Worm (Caenorhabditis elegans) whole organism, early embryonic: ENCODE results near the gene gon-1.
A peak's percentile ranks its signal among the peaks of the same experiment; 100 is the strongest.

Source experiments
- B0310.2 ChIP-seq: sonication (generic microtip); optimal IDR thresholded peaks from 2 replicates; lab custom pipeline; 2016; ENCODE audit warnings: mild to moderate bottlenecking, missing genetic modification characterization, missing compliant biosample characterization
- F13C5.2 ChIP-seq: sonication (generic microtip); optimal IDR thresholded peaks from 2 replicates; lab custom pipeline; 2017; ENCODE audit warnings: mild to moderate bottlenecking, missing genetic modification characterization, inconsistent platforms, missing compliant biosample characterization
- aly-1 ChIP-seq: sonication (generic microtip); optimal IDR thresholded peaks from 2 replicates; lab custom pipeline; 2016; ENCODE audit warnings: missing genetic modification characterization, missing compliant biosample characterization
- ama-1 ChIP-seq: fragments of 150-350 bp; optimal IDR thresholded peaks from 2 replicates; lab custom pipeline; 2014
- ceh-13 ChIP-seq: fragments of 200-800 bp; sonication (Bioruptor generic); optimal IDR thresholded peaks from 2 replicates; lab custom pipeline; 2018; ENCODE audit warnings: mild to moderate bottlenecking, missing genetic modification characterization, missing compliant biosample characterization
- ceh-36 ChIP-seq: sonication (generic microtip); optimal IDR thresholded peaks from 2 replicates; lab custom pipeline; 2016; ENCODE audit warnings: missing genetic modification characterization, inconsistent platforms, missing compliant biosample characterization
- ets-7 ChIP-seq: sonication (generic microtip); optimal IDR thresholded peaks from 2 replicates; lab custom pipeline; 2016; ENCODE audit warnings: missing genotype, missing genetic modification characterization, missing compliant biosample characterization
- flt-1 ChIP-seq: fragments of 200-800 bp; sonication (Bioruptor generic); IDR thresholded peaks from 2 replicates; pipeline ENCODE4 v1.3.6; 2022; ENCODE audit warnings: missing genetic modification characterization, missing compliant biosample characterization
- hmbx-1 ChIP-seq: sonication (generic microtip); optimal IDR thresholded peaks from 2 replicates; lab custom pipeline; 2016; ENCODE audit warnings: mild to moderate bottlenecking, missing genetic modification characterization, missing compliant biosample characterization
- hmg-4 ChIP-seq: fragments of 200-800 bp; sonication (Bioruptor generic); optimal IDR thresholded peaks from 2 replicates; lab custom pipeline; 2018; ENCODE audit warnings: mild to moderate bottlenecking, missing genetic modification characterization, missing compliant biosample characterization
- hnd-1 ChIP-seq: sonication (generic microtip); optimal IDR thresholded peaks from 2 replicates; lab custom pipeline; 2016; ENCODE audit warnings: missing genetic modification characterization, missing compliant biosample characterization
- pes-1 ChIP-seq: fragments of 200-800 bp; sonication (Bioruptor generic); IDR thresholded peaks from 2 replicates; pipeline ENCODE4 v1.3.6; 2022; ENCODE audit warnings: missing genetic modification reagents, missing genetic modification characterization, missing compliant biosample characterization
- scrt-1 ChIP-seq: fragments of 200-800 bp; sonication (Bioruptor generic); IDR thresholded peaks from 2 replicates; pipeline ENCODE4 v1.3.6; 2022; ENCODE audit warnings: missing genetic modification characterization, missing compliant biosample characterization
- sea-1 ChIP-seq: fragments of 200-800 bp; sonication (Bioruptor generic); conservative IDR thresholded peaks from 2 replicates; pipeline ENCODE4 v1.3.6; 2022; ENCODE audit warnings: missing genetic modification characterization, missing compliant biosample characterization
- tbx-11 ChIP-seq: fragments of 200-800 bp; sonication (Bioruptor generic); IDR thresholded peaks from 2 replicates; pipeline ENCODE4 v1.3.6; 2022; ENCODE audit warnings: missing genetic modification characterization, missing compliant biosample characterization
- tbx-37 ChIP-seq: fragments of 200-800 bp; sonication (Bioruptor generic); conservative IDR thresholded peaks from 2 replicates; pipeline ENCODE4 v1.3.6; 2022; ENCODE audit warnings: missing genetic modification reagents, missing genetic modification characterization, missing compliant biosample characterization
- tra-4 ChIP-seq: sonication (generic microtip); optimal IDR thresholded peaks from 2 replicates; lab custom pipeline; 2017; ENCODE audit warnings: missing genetic modification characterization, missing compliant biosample characterization

Gene gon-1

ce11 chrIV:9953333-9953732 lies at the start of gene gon-1:
TSS of gene gon-1 (minus strand) at chrIV:9953433.
- TF ChIP-seq tbx-11 (GFP tag; lab: Robert Waterston, UW), result no peak
- TF ChIP-seq ceh-13 (GFP tag; lab: Kevin White, UChicago), result no peak
- no peak for TF ChIP-seq F13C5.2
- TF ChIP-seq ceh-36 (tag; lab: Kevin White, UChicago), result no peak
- TF ChIP-seq ets-7 (tag; lab: Kevin White, UChicago), result no peak
- TF ChIP-seq scrt-1 (GFP tag; lab: Robert Waterston, UW), result no peak
- no peak for TF ChIP-seq aly-1 (tag; lab: Kevin White, UChicago)
- no peak for TF ChIP-seq ama-1 (lab: Kevin White, UChicago)
- no peak for TF ChIP-seq tra-4 (tag; lab: Kevin White, UChicago)
- no peak for TF ChIP-seq B0310.2 (tag; lab: Kevin White, UChicago)
- no peak for TF ChIP-seq hmg-4
- no peak for TF ChIP-seq sea-1 (GFP tag; lab: Robert Waterston, UW)
- no peak for TF ChIP-seq pes-1 (GFP tag; lab: Robert Waterston, UW)
- no peak for TF ChIP-seq tbx-37 (GFP tag; lab: Robert Waterston, UW)
- no peak for TF ChIP-seq hnd-1 (tag; lab: Kevin White, UChicago)

ce11 chrIV:10001748-10002147 lies 48.5 kb upstream of the gon-1 start, which contains the start of gene C47E12.3:
TSS of gene C47E12.3 (minus strand) at chrIV:10001848.
- no peak for TF ChIP-seq B0310.2 (tag; lab: Kevin White, UChicago)
- TF ChIP-seq sea-1 (GFP tag; lab: Robert Waterston, UW), result no peak
- no peak for TF ChIP-seq tbx-37 (GFP tag; lab: Robert Waterston, UW)
- no peak for TF ChIP-seq hmbx-1
- TF ChIP-seq scrt-1 (GFP tag; lab: Robert Waterston, UW), result no peak
- TF ChIP-seq tra-4 (tag; lab: Kevin White, UChicago), result no peak
- no peak for TF ChIP-seq ets-7 (tag; lab: Kevin White, UChicago)
- TF ChIP-seq ceh-13 (GFP tag; lab: Kevin White, UChicago), result no peak
- TF ChIP-seq aly-1 (tag; lab: Kevin White, UChicago), result no peak
- TF ChIP-seq tbx-11 (GFP tag; lab: Robert Waterston, UW), result no peak
- no peak for TF ChIP-seq F13C5.2
- TF ChIP-seq ama-1 (lab: Kevin White, UChicago), result no peak
- no peak for TF ChIP-seq hnd-1 (tag; lab: Kevin White, UChicago)
- TF ChIP-seq pes-1 (GFP tag; lab: Robert Waterston, UW), result no peak

DNA sequence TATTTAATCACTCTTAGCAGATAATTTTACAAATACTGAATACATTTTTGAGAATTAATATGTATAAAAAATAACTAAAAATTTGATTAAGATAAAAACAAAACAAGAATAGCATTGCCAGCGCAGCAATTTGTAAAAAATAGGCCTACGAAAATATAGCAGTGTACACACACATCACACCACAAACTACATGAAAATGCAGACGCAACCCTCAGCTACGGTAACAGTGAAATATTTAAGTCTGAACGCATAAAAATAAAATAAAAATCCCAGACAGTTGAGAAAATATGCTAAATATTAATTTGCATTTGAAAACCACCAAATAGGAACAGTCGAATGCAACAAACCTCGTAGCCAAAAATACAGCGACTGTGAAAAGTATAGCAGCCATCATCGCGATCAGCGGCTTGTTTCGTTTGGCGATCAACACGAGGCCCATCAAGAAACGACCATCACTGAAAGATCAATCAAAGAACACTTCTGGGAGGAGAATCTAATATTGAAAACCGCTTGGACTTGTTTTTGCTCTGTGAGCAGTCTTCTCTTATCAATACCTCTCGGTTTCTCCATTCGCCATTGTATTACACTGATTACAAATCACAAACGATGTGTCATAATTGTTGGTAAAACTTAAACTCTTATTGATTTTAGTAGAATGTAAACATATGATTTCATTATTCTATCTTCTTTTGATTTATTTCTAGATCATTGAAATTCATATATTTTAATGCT lies 45.4 kb upstream of the gon-1 start, which contains the start of gene pyp-1:
TSS of gene pyp-1 (minus strand) at position 439 of the 732 bp plus-strand sequence.
- TF ChIP-seq ets-7 (tag; lab: Kevin White, UChicago), result no peak
- TF ChIP-seq tbx-11 (GFP tag; lab: Robert Waterston, UW), result no peak
- TF ChIP-seq pes-1 (GFP tag; lab: Robert Waterston, UW), result no peak
- no peak for TF ChIP-seq F13C5.2
- no peak for TF ChIP-seq hnd-1 (tag; lab: Kevin White, UChicago)
- TF ChIP-seq hmg-4, result no peak
- no peak for TF ChIP-seq hmbx-1
- no peak for TF ChIP-seq scrt-1 (GFP tag; lab: Robert Waterston, UW)
- TF ChIP-seq flt-1, result no peak
- TF ChIP-seq B0310.2 (tag; lab: Kevin White, UChicago), result no peak
- no peak for TF ChIP-seq ceh-13 (GFP tag; lab: Kevin White, UChicago)
- no peak for TF ChIP-seq ceh-36 (tag; lab: Kevin White, UChicago)
- no peak for TF ChIP-seq tbx-37 (GFP tag; lab: Robert Waterston, UW)
- no peak for TF ChIP-seq ama-1 (lab: Kevin White, UChicago)
- TF ChIP-seq sea-1 (GFP tag; lab: Robert Waterston, UW), result no peak
- TF ChIP-seq aly-1 (tag; lab: Kevin White, UChicago), result no peak
- TF ChIP-seq tra-4 (tag; lab: Kevin White, UChicago), result no peak

DNA sequence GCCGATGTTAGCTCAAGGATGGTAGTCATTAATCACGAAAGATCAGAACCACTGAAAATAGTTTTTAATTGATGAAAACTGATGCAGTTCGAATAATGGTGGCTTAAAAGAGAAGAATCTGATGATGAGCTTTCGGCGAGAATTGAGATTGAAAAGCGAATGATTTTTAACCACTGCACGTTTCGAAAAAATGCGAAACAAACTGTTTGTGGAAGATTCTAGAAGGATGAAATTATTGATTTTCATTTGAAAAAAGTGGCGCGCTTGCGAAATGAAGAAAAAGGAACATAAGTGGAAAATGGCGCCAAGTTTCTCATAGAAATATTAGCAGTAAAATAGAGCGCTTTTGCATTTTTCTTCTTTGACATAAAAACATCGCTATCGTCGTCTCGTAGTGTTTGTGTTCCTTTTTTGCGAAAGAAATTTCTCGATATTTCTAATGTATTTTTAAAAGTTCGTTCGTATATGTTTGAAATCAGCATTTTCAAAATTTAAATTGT lies 41.7 kb upstream of the gon-1 start, which contains the start of gene uba-1:
TSS of gene uba-1 (minus strand) at position 51 of the 500 bp plus-strand sequence.
- no peak for TF ChIP-seq hnd-1 (tag; lab: Kevin White, UChicago)
- peak; percentile 61 for TF ChIP-seq ama-1 (lab: Kevin White, UChicago)

ce11 chrIV:9993403-9994132 lies 40.3 kb upstream of the gon-1 start:
- TF ChIP-seq flt-1 (no peak), tra-4 (tag; lab: Kevin White, UChicago) (no peak), sea-1 (GFP tag; lab: Robert Waterston, UW) (no peak), scrt-1 (GFP tag; lab: Robert Waterston, UW) (no peak), tbx-11 (GFP tag; lab: Robert Waterston, UW) (no peak), aly-1 (tag; lab: Kevin White, UChicago) (no peak)

DNA sequence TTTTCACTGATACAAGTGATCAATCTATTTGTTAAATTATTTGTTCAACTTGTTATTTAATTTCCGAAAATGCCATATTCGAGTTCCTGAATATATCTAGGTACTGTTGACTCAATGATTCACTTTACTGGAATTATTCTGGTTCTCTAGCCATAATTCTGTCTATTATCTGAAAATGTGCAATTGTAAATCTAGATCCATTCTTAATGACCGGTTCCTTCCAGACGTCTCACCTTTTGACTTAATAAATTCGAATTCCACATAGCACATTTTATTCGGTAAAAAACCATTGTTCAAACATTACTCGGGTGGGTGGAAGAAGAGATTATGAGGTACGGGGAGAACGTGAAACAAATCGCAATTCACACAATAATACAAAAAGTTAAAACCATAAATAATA lies 36.2 kb upstream of the gon-1 start:
- no peak for TF ChIP-seq scrt-1 (GFP tag; lab: Robert Waterston, UW)
- no peak for TF ChIP-seq pes-1 (GFP tag; lab: Robert Waterston, UW)
- no peak for TF ChIP-seq tbx-37 (GFP tag; lab: Robert Waterston, UW)
- TF ChIP-seq ama-1 (lab: Kevin White, UChicago), result no peak

DNA sequence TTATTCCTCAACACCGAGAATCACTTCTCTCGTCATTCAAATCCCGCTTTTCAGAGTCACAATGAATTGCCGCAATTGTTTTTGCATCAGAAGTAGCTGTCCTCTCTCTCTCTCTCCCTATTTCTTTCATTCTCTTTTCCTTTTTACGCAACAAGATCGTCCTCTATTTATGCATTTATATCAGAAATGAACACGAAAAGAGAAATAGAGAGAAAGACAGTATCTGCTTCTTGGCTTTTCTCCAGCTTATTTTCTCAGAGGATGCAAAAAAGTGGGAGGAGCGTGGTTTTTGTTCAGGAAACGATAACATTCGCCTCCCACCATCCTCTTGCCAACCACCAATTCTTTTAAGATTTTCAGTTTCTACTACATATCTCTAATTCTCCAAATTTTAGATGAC lies 29.7 kb upstream of the gon-1 start, which contains the start of gene mam-2:
TSS of gene mam-2 (plus strand) at position 301 of the 400 bp plus-strand sequence.
- TF ChIP-seq hnd-1 (tag; lab: Kevin White, UChicago) (no peak), aly-1 (tag; lab: Kevin White, UChicago) (no peak), ama-1 (lab: Kevin White, UChicago) (no peak), B0310.2 (tag; lab: Kevin White, UChicago) (no peak), tbx-11 (GFP tag; lab: Robert Waterston, UW) (no peak), ceh-13 (GFP tag; lab: Kevin White, UChicago) (no peak), ets-7 (tag; lab: Kevin White, UChicago) (no peak), hmbx-1 (no peak), tbx-37 (GFP tag; lab: Robert Waterston, UW) (no peak)
